Worm (Caenorhabditis elegans): ENCODE data around the gene ubc-19.

ce11 chrV:18733942-18734341 lies 44.4 kb upstream of the ubc-19 start:
- no peak for TF ChIP-seq ama-1 (optimal IDR thresholded peaks at IDR 0.05)
- no peak for TF ChIP-seq pes-1 (GFP tag; IDR thresholded peaks at IDR 0.05)
- peak; percentile 88 for TF ChIP-seq ceh-36 (tag; optimal IDR thresholded peaks at IDR 0.05)

Measured in whole organism, early embryonic.